Worm (Caenorhabditis elegans): ENCODE data around the gene Y58A7A.4.
A peak's percentile ranks its signal among the peaks of the same experiment; 100 is the strongest.

Y58A7A.4 gene

DNA sequence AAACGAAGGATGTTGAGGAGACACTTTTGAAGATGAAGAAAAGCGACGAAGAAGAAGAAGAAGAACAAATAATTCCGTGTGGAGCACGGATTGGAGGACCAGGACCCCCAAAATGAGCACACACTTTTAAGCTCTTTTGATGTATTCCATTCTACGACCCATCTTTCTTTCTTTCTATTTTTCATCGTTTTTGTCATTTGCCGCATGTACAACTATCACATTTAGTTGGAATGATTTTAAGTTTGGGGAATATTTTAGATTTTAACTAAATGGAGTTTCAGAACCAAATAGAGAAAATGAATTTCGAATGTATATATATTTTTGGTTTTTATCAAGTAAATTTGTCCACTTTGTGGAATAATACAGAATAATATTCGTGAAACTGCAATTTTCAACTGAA is 14.1 kb upstream of the Y58A7A.4 start, which contains the start of gene unc-46:
TSS of gene unc-46 (minus strand) at position 101 of the 400 bp plus-strand sequence.
- no peak for TF ChIP-seq nhr-77 (tag; optimal IDR thresholded peaks at IDR 0.05)
- TF ChIP-seq nhr-237 (tag; optimal IDR thresholded peaks at IDR 0.05): no peak
- no peak for TF ChIP-seq crh-2 (tag; optimal IDR thresholded peaks at IDR 0.05)
- no peak for TF ChIP-seq mab-5 (tag; optimal IDR thresholded peaks at IDR 0.05)
- TF ChIP-seq zag-1 (tag; optimal IDR thresholded peaks at IDR 0.05): no peak
- no peak for TF ChIP-seq R02D3.7 (tag; optimal IDR thresholded peaks at IDR 0.05)
- TF ChIP-seq blmp-1 (tag; optimal IDR thresholded peaks at IDR 0.05; ENCODE audit: insufficient read depth): no peak
- TF ChIP-seq elt-3 (tag; optimal IDR thresholded peaks at IDR 0.05): no peak
- no peak for TF ChIP-seq unc-39 (tag; optimal IDR thresholded peaks at IDR 0.05)
- no peak for TF ChIP-seq nhr-23 (tag; optimal IDR thresholded peaks at IDR 0.05)
- no peak for TF ChIP-seq alr-1 (tag; optimal IDR thresholded peaks at IDR 0.05)
- TF ChIP-seq ztf-1 (GFP tag; conservative IDR thresholded peaks at IDR 0.05): no peak
- no peak for TF ChIP-seq egl-27 (tag; optimal IDR thresholded peaks at IDR 0.05)
- no peak for TF ChIP-seq ZK546.5 (tag; optimal IDR thresholded peaks at IDR 0.05)
- TF ChIP-seq nhr-10 (tag; optimal IDR thresholded peaks at IDR 0.05): no peak
- TF ChIP-seq sma-9 (GFP tag; optimal IDR thresholded peaks at IDR 0.05): no peak
- no peak for TF ChIP-seq sma-9 (tag; optimal IDR thresholded peaks at IDR 0.05)
- no peak for TF ChIP-seq F13H6.1 (tag; optimal IDR thresholded peaks at IDR 0.05)
- no peak for TF ChIP-seq lin-11 (tag; optimal IDR thresholded peaks at IDR 0.05)

DNA sequence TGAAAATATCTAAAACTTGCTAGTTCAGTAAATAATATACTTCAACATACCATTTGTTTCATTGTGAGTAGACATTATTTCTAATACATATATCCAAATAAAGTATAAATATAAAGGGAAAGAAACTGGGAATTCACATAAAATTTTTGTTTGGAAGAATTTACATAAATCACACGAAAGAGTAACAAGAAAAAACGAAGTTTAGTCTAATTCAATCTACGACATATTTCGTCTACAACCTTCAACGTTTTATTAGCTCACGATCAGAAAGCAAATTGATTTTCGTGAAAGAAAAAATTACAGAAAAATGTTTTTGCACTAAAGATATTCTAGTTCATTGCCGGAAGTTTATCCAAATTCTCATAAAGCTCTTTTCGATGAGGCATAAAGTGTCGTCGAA is 12.2 kb upstream of the Y58A7A.4 start, which contains the start of gene C04F5.2:
TSS of gene C04F5.2 (minus strand) at position 101 of the 400 bp plus-strand sequence.
- TF ChIP-seq crh-2 (tag; optimal IDR thresholded peaks at IDR 0.05): no peak
- TF ChIP-seq elt-1 (tag; optimal IDR thresholded peaks at IDR 0.05): no peak
- no peak for TF ChIP-seq sem-4 (tag; optimal IDR thresholded peaks at IDR 0.05)
- TF ChIP-seq egl-27 (tag; optimal IDR thresholded peaks at IDR 0.05): no peak
- no peak for TF ChIP-seq nhr-129 (tag; optimal IDR thresholded peaks at IDR 0.05)
- no peak for TF ChIP-seq ztf-4 (tag; optimal IDR thresholded peaks at IDR 0.05)
- TF ChIP-seq unc-55 (GFP tag; optimal IDR thresholded peaks at IDR 0.05): no peak
- TF ChIP-seq skn-1 (tag; optimal IDR thresholded peaks at IDR 0.05): no peak
- TF ChIP-seq nhr-23 (tag; optimal IDR thresholded peaks at IDR 0.05): no peak
- TF ChIP-seq elt-3 (tag; optimal IDR thresholded peaks at IDR 0.05): no peak
- no peak for TF ChIP-seq dmd-4 (tag; optimal IDR thresholded peaks at IDR 0.05)
- TF ChIP-seq lin-39 (tag; optimal IDR thresholded peaks at IDR 0.05): no peak
- no peak for TF ChIP-seq nhr-11 (tag; optimal IDR thresholded peaks at IDR 0.05)
- no peak for TF ChIP-seq nhr-25 (tag; optimal IDR thresholded peaks at IDR 0.05)
- no peak for TF ChIP-seq mbf-1 (tag; optimal IDR thresholded peaks at IDR 0.05)
- no peak for TF ChIP-seq gmeb-1 (tag; optimal IDR thresholded peaks at IDR 0.05)
- TF ChIP-seq nhr-237 (tag; optimal IDR thresholded peaks at IDR 0.05): no peak
- no peak for TF ChIP-seq ama-1 (optimal IDR thresholded peaks at IDR 0.05)
- TF ChIP-seq sma-9 (GFP tag; optimal IDR thresholded peaks at IDR 0.05): no peak
- no peak for TF ChIP-seq sma-9 (tag; optimal IDR thresholded peaks at IDR 0.05)
- no peak for TF ChIP-seq alr-1 (tag; optimal IDR thresholded peaks at IDR 0.05)

DNA sequence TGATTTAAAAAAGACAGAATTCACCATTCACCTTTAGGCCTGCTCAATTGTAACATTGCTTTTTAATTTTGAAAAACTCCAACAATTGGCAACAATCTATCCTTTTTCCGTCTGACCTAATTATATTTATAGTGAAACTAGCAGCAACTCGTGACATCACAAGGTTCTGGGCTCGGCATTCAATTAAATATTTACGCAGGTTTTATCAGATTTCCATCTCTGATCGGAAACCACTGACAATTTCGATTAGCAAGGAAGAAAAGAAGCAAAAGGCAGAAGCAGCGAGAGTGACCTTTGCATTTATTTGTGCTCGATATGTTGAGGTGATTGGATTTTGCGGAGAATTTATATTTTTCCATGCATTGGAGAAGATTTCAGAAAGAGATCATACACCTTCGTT is 5.6 kb upstream of the Y58A7A.4 start:
- TF ChIP-seq lsy-2 (tag; optimal IDR thresholded peaks at IDR 0.05): peak in 1 of 2 experiments; percentile 12
- no peak for TF ChIP-seq ztf-4 (tag; optimal IDR thresholded peaks at IDR 0.05)

DNA sequence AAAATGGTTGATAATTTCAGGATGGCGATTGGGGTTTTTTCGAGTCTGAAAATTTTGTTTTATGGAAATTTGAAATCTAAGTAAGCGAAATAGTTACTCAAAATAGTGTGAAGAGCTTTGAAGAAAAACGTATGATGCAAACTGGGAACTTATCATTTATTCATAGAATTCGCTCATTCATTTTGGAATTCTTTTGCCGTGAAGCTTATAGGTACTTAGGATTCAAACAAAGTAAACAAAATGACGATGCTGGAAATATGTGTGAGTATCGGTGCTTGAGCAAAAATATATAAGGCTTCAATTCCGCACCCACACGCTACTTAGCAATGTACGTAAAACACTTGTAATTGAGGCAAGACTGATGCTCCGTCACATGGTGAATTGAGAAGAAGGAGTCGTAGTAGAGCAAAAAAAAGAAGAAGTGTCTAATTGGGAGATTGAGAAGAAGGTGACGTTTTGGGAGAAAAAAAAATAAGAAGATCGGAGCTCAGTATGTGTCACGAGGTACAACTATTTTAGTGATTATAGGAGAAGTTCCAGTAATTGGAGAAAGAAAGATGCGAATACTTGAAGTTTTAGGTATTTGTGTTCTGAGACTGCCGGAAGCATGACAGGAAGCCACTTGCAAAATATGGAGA is 4.8 kb upstream of the Y58A7A.4 start, which contains the start of gene glb-32:
TSS of gene glb-32 (minus strand) at position 51 of the 638 bp plus-strand sequence.
- no peak for TF ChIP-seq crh-2 (tag; optimal IDR thresholded peaks at IDR 0.05)
- no peak for TF ChIP-seq blmp-1 (tag; optimal IDR thresholded peaks at IDR 0.05; ENCODE audit: insufficient read depth)
- TF ChIP-seq elt-3 (tag; optimal IDR thresholded peaks at IDR 0.05): no peak
- peak in 1 of 2 experiments; percentile 7 for TF ChIP-seq lsy-2 (tag; optimal IDR thresholded peaks at IDR 0.05)
- no peak for TF ChIP-seq sma-9 (GFP tag; optimal IDR thresholded peaks at IDR 0.05)
- TF ChIP-seq sma-9 (tag; optimal IDR thresholded peaks at IDR 0.05): no peak
- TF ChIP-seq sem-4 (tag; optimal IDR thresholded peaks at IDR 0.05): peak; percentile 48
- no peak for TF ChIP-seq nhr-6 (tag; optimal IDR thresholded peaks at IDR 0.05)
- TF ChIP-seq mdl-1 (tag; optimal IDR thresholded peaks at IDR 0.05): no peak
- no peak for TF ChIP-seq skn-1 (tag; optimal IDR thresholded peaks at IDR 0.05)
- TF ChIP-seq nhr-21 (tag; optimal IDR thresholded peaks at IDR 0.05): no peak
- TF ChIP-seq nhr-129 (tag; optimal IDR thresholded peaks at IDR 0.05): no peak
- no peak for TF ChIP-seq elt-1 (tag; optimal IDR thresholded peaks at IDR 0.05)
- TF ChIP-seq unc-55 (GFP tag; optimal IDR thresholded peaks at IDR 0.05): peak; percentile 35
- no peak for TF ChIP-seq snpc-4 (tag; optimal IDR thresholded peaks at IDR 0.05)
- TF ChIP-seq nhr-25 (tag; optimal IDR thresholded peaks at IDR 0.05): no peak

All from whole organism, L2 larva.